Worm (Caenorhabditis elegans) whole organism, young adult: Measurements from ENCODE around the gene str-200.
A peak's percentile ranks its signal among the peaks of the same experiment; 100 is the strongest.

Source experiments
- B0336.3 ChIP-seq: fragments of 200-800 bp; sonication (Bioruptor generic); IDR thresholded peaks from 2 replicates; pipeline ENCODE4 v1.3.6; 2022; ENCODE audit warnings: missing genetic modification characterization, missing compliant biosample characterization
- C17E4.6 ChIP-seq: fragments of 200-800 bp; sonication (Bioruptor generic); IDR thresholded peaks from 2 replicates; pipeline ENCODE4 v1.3.6; 2022; ENCODE audit warnings: missing genetic modification reagents, missing genetic modification characterization, missing compliant biosample characterization
- F33H1.4 ChIP-seq: fragments of 200-800 bp; sonication (Bioruptor generic); IDR thresholded peaks from 2 replicates; pipeline ENCODE4 v1.3.6; 2022; ENCODE audit warnings: missing genetic modification reagents, missing genetic modification characterization, missing compliant biosample characterization
- F39B2.1 ChIP-seq: fragments of 200-800 bp; sonication (Bioruptor generic); IDR thresholded peaks from 2 replicates; pipeline ENCODE4 v1.3.6; 2022; ENCODE audit warnings: missing genetic modification reagents, missing genetic modification characterization, missing compliant biosample characterization
- F49E8.2 ChIP-seq: sonication (generic microtip); optimal IDR thresholded peaks from 3 replicates; lab custom pipeline; 2017; ENCODE audit warnings: missing genetic modification characterization, mild to moderate bottlenecking, missing compliant biosample characterization, antibody characterized with exemption, moderate library complexity; ENCODE audit not compliant: insufficient read depth
- F55B11.4 ChIP-seq: sonication (generic microtip); optimal IDR thresholded peaks from 2 replicates; lab custom pipeline; 2016; ENCODE audit warnings: missing compliant biosample characterization, missing genetic modification characterization, borderline replicate concordance; ENCODE audit not compliant: insufficient read depth
- T07F8.4 ChIP-seq: sonication (generic microtip); optimal IDR thresholded peaks from 2 replicates; lab custom pipeline; 2016; ENCODE audit warnings: mild to moderate bottlenecking, missing genetic modification characterization, moderate library complexity, missing compliant biosample characterization
- Y53F4B.3 ChIP-seq: fragments of 200-800 bp; sonication (Bioruptor generic); IDR thresholded peaks from 2 replicates; pipeline ENCODE4 v1.3.6; 2022; ENCODE audit warnings: missing genetic modification reagents, missing genetic modification characterization, missing compliant biosample characterization
- Y53G8AR.9 ChIP-seq: fragments of 200-800 bp; sonication (Bioruptor generic); conservative IDR thresholded peaks from 2 replicates; pipeline ENCODE4 v1.3.6; 2022; ENCODE audit warnings: missing genetic modification reagents, missing genetic modification characterization, missing compliant biosample characterization
- Y95B8A.8 ChIP-seq: fragments of 200-800 bp; sonication (Bioruptor generic); IDR thresholded peaks from 2 replicates; pipeline ENCODE4 v1.3.6; 2022; ENCODE audit warnings: missing genetic modification reagents, missing genetic modification characterization, missing compliant biosample characterization
- ZK185.1 ChIP-seq: sonication (generic microtip); optimal IDR thresholded peaks from 2 replicates; lab custom pipeline; 2016; ENCODE audit warnings: mild to moderate bottlenecking, missing genetic modification characterization, missing compliant biosample characterization; ENCODE audit not compliant: poor library complexity, severe bottlenecking
- ama-1 ChIP-seq, 3 experiments: fragments of 150-350 bp in 1 of 3; sonication (generic microtip) in 2 of 3; optimal IDR thresholded peaks; 2 replicates each; lab custom pipeline; 2014 to 2018; ENCODE audit warnings: missing biosample characterization in 2 of 3, missing genetic modification characterization in 2 of 3, missing genetic modification reagents in 2 of 3
- athp-1 ChIP-seq: sonication (generic microtip); optimal IDR thresholded peaks from 2 replicates; lab custom pipeline; 2017; ENCODE audit warnings: mild to moderate bottlenecking, missing genetic modification characterization, missing compliant biosample characterization
- attf-5 ChIP-seq: fragments of 200-800 bp; sonication (Bioruptor generic); optimal IDR thresholded peaks from 2 replicates; lab custom pipeline; 2018; ENCODE audit warnings: mild to moderate bottlenecking, missing genetic modification characterization, missing compliant biosample characterization
- attf-6 ChIP-seq: fragments of 200-800 bp; sonication (Bioruptor generic); IDR thresholded peaks from 2 replicates; pipeline ENCODE4 v1.3.6; 2022; ENCODE audit warnings: missing genetic modification reagents, missing genetic modification characterization, missing compliant biosample characterization
- ccch-3 ChIP-seq: fragments of 200-800 bp; sonication (Bioruptor generic); optimal IDR thresholded peaks from 2 replicates; lab custom pipeline; 2018; ENCODE audit warnings: mild to moderate bottlenecking, missing genetic modification characterization, missing compliant biosample characterization
- cebp-2 ChIP-seq: fragments of 200-800 bp; sonication (Bioruptor generic); IDR thresholded peaks from 2 replicates; pipeline ENCODE4 v1.3.6; 2022; ENCODE audit warnings: missing genetic modification characterization, missing compliant biosample characterization
- ceh-40 ChIP-seq: fragments of 200-800 bp; sonication (Bioruptor generic); IDR thresholded peaks from 2 replicates; pipeline ENCODE4 v1.3.6; 2022; ENCODE audit warnings: missing genetic modification characterization, missing compliant biosample characterization
- ceh-58 ChIP-seq: fragments of 200-800 bp; sonication (Bioruptor generic); IDR thresholded peaks from 2 replicates; pipeline ENCODE4 v1.3.6; 2022; ENCODE audit warnings: missing genetic modification characterization, missing compliant biosample characterization
- dox-1 ChIP-seq: fragments of 200-800 bp; sonication (Bioruptor generic); IDR thresholded peaks from 2 replicates; pipeline ENCODE4 v1.3.6; 2022; ENCODE audit warnings: missing genetic modification reagents, missing genetic modification characterization, missing compliant biosample characterization
- egl-44 ChIP-seq: fragments of 200-800 bp; sonication (Bioruptor generic); IDR thresholded peaks from 2 replicates; pipeline ENCODE4 v1.3.6; 2022; ENCODE audit warnings: missing genetic modification reagents, missing genetic modification characterization, missing compliant biosample characterization
- egrh-3 ChIP-seq: fragments of 200-800 bp; sonication (Bioruptor generic); IDR thresholded peaks from 2 replicates; pipeline ENCODE4 v1.3.6; 2022; ENCODE audit warnings: missing genetic modification reagents, missing genetic modification characterization, missing compliant biosample characterization
- fkh-3 ChIP-seq: sonication (generic microtip); optimal IDR thresholded peaks from 2 replicates; lab custom pipeline; 2016; ENCODE audit warnings: mild to moderate bottlenecking, missing genetic modification characterization, missing compliant biosample characterization
- gei-17 ChIP-seq: fragments of 200-800 bp; sonication (Bioruptor generic); optimal IDR thresholded peaks from 2 replicates; lab custom pipeline; 2018; ENCODE audit warnings: mild to moderate bottlenecking, missing genetic modification characterization, missing compliant biosample characterization
- lir-1 ChIP-seq: fragments of 200-800 bp; sonication (Bioruptor generic); conservative IDR thresholded peaks from 2 replicates; pipeline ENCODE4 v1.3.6; 2022; ENCODE audit warnings: missing genetic modification reagents, missing genetic modification characterization, missing compliant biosample characterization
- lsl-1 ChIP-seq: fragments of 200-800 bp; sonication (Bioruptor generic); optimal IDR thresholded peaks from 2 replicates; lab custom pipeline; 2018; ENCODE audit warnings: mild to moderate bottlenecking, missing genetic modification characterization, moderate library complexity, missing compliant biosample characterization
- madf-8 ChIP-seq: fragments of 200-800 bp; sonication (Bioruptor generic); conservative IDR thresholded peaks from 2 replicates; pipeline ENCODE4 v1.3.6; 2022; ENCODE audit warnings: missing genetic modification reagents, missing genetic modification characterization, missing compliant biosample characterization
- nfya-1 ChIP-seq: sonication (generic microtip); optimal IDR thresholded peaks from 2 replicates; lab custom pipeline; 2017; ENCODE audit warnings: antibody characterized with exemption, missing compliant biosample characterization, missing genetic modification characterization, borderline replicate concordance; ENCODE audit not compliant: insufficient read depth
- nfya-2 ChIP-seq: fragments of 200-800 bp; sonication (Bioruptor generic); IDR thresholded peaks from 2 replicates; pipeline ENCODE4 v1.3.6; 2022; ENCODE audit warnings: missing genetic modification reagents, missing genetic modification characterization, missing compliant biosample characterization
- nhr-120 ChIP-seq: fragments of 200-800 bp; sonication (Bioruptor generic); IDR thresholded peaks from 2 replicates; pipeline ENCODE4 v1.3.6; 2022; ENCODE audit warnings: missing genetic modification characterization, missing compliant biosample characterization
- nhr-80 ChIP-seq: sonication (generic microtip); optimal IDR thresholded peaks from 2 replicates; lab custom pipeline; 2016; ENCODE audit warnings: missing genetic modification characterization, missing compliant biosample characterization
- rcor-1 ChIP-seq: fragments of 200-800 bp; sonication (Bioruptor generic); IDR thresholded peaks from 2 replicates; pipeline ENCODE4 v1.3.6; 2022; ENCODE audit warnings: missing genetic modification reagents, missing genetic modification characterization, missing compliant biosample characterization
- repo-1 ChIP-seq: sonication (generic microtip); optimal IDR thresholded peaks from 2 replicates; lab custom pipeline; 2017; ENCODE audit warnings: mild to moderate bottlenecking, missing genetic modification characterization, missing compliant biosample characterization
- rpc-1 ChIP-seq, 2 experiments: fragments of 150-350 bp in 1 of 2; sonication (generic microtip) in 1 of 2; optimal IDR thresholded peaks; 2 replicates each; lab custom pipeline; 2014 to 2018; ENCODE audit warnings: missing biosample characterization in 1 of 2, missing genetic modification characterization in 1 of 2, missing genetic modification reagents in 1 of 2, missing genotype in 1 of 2
- sdz-38 ChIP-seq: sonication (generic microtip); optimal IDR thresholded peaks from 2 replicates; lab custom pipeline; 2016; ENCODE audit warnings: missing genotype, missing genetic modification characterization, missing compliant biosample characterization
- snpc-1.3 ChIP-seq: sonication (generic microtip); optimal IDR thresholded peaks from 2 replicates; lab custom pipeline; 2017; ENCODE audit warnings: missing genetic modification characterization, mild to moderate bottlenecking, missing compliant biosample characterization, antibody characterized with exemption, moderate library complexity, missing genotype, missing genetic modification reagents; ENCODE audit not compliant: insufficient read depth
- somi-1 ChIP-seq: fragments of 200-800 bp; sonication (Bioruptor generic); optimal IDR thresholded peaks from 2 replicates; lab custom pipeline; 2018; ENCODE audit warnings: mild to moderate bottlenecking, missing genetic modification characterization, missing compliant biosample characterization
- tbx-9 ChIP-seq: sonication (generic microtip); optimal IDR thresholded peaks from 2 replicates; lab custom pipeline; 2016; ENCODE audit warnings: borderline replicate concordance, missing genetic modification characterization, inconsistent platforms, missing compliant biosample characterization
- tlf-1 ChIP-seq: fragments of 200-800 bp; sonication (Bioruptor generic); optimal IDR thresholded peaks from 2 replicates; lab custom pipeline; 2018; ENCODE audit warnings: mild to moderate bottlenecking, missing genetic modification characterization, missing compliant biosample characterization
- unc-130 ChIP-seq: sonication (generic microtip); optimal IDR thresholded peaks from 2 replicates; lab custom pipeline; 2016; ENCODE audit warnings: missing genetic modification reagents, missing genetic modification characterization, missing compliant biosample characterization
- unc-62 ChIP-seq: fragments of 150-350 bp; optimal IDR thresholded peaks from 2 replicates; lab custom pipeline; 2014; ENCODE audit warnings: missing biosample characterization, missing genetic modification reagents, missing genetic modification characterization
- zfh-2 ChIP-seq: fragments of 200-800 bp; sonication (Bioruptor generic); conservative IDR thresholded peaks from 2 replicates; pipeline ENCODE4 v1.3.6; 2022; ENCODE audit warnings: missing genetic modification reagents, missing genetic modification characterization, missing compliant biosample characterization
- ztf-18 ChIP-seq: sonication (generic microtip); optimal IDR thresholded peaks from 2 replicates; lab custom pipeline; 2016; ENCODE audit warnings: missing genotype, mild to moderate bottlenecking, missing genetic modification characterization, missing compliant biosample characterization

Gene str-200

DNA sequence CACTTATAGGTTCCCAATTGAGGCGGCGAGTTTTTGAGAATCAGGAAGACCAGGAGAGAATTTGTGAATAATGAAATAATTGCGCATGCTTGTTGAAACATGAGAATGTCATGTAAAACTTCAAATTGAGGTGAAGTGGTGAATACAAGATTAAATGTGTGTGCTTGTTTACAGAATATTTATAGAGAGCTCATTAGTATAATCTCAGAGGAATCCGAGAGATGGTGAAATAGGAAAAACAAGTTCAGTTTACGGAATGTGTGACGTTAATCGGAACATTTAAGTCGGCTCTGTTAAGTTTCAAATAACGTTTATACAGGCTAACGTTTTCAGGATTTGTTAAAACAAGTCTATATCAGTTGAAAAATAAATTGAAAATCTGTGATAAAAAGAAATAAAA, at the start of gene str-200:
str-200 (minus strand) TSS at position 101 of the 400 bp plus-strand sequence.
- no peak for TF ChIP-seq somi-1 (GFP tag; lab: Kevin White, UChicago)
- TF ChIP-seq dox-1 (GFP tag; lab: Robert Waterston, UW), result no peak
- TF ChIP-seq F33H1.4 (GFP tag; lab: Robert Waterston, UW), result no peak
- no peak for TF ChIP-seq zfh-2 (GFP tag; lab: Robert Waterston, UW)
- no peak for TF ChIP-seq rpc-1 (optimal IDR thresholded peaks at IDR 0.05; lab: Kevin White, UChicago)
- no peak for TF ChIP-seq rpc-1 (tag; optimal IDR thresholded peaks at IDR 0.05; lab: Kevin White, UChicago)
- TF ChIP-seq C17E4.6, result no peak
- TF ChIP-seq rcor-1 (GFP tag; lab: Robert Waterston, UW), result no peak
- TF ChIP-seq ztf-18 (tag; lab: Kevin White, UChicago), result no peak
- no peak for TF ChIP-seq egl-44 (GFP tag; lab: Robert Waterston, UW)
- TF ChIP-seq fkh-3 (tag; lab: Kevin White, UChicago), result no peak
- no peak for TF ChIP-seq F39B2.1 (GFP tag; lab: Robert Waterston, UW)
- TF ChIP-seq madf-8 (GFP tag; lab: Robert Waterston, UW), result no peak
- no peak for TF ChIP-seq lir-1 (GFP tag; lab: Robert Waterston, UW)
- TF ChIP-seq repo-1 (tag; lab: Kevin White, UChicago), result no peak
- TF ChIP-seq unc-62 (GFP tag; lab: Kevin White, UChicago), result no peak
- no peak for TF ChIP-seq ZK185.1 (tag; lab: Kevin White, UChicago)

DNA sequence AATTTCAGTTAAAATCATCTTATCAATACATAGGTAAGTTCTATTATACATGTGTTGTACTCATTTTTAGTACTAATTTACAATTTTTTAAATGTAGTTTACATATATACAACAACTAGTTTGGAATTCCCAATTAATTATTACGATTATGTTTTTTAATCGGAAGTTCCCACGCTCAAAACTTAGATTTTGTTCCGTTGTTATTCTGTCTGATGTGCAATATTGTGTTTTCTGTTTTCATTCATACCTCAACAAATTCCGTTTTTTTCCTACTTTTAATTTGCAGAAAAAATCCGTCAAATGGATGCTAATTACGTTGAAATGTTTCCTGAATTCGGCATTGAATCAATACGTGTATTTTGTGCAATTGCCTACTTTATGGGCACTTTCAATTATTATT, 48.3 kb upstream of the str-200 start, which contains the start of gene srw-31:
srw-31 (plus strand) TSS at position 301 of the 400 bp plus-strand sequence.
- no peak for TF ChIP-seq B0336.3 (GFP tag; lab: Robert Waterston, UW)
- TF ChIP-seq egrh-3 (GFP tag; lab: Robert Waterston, UW), result no peak
- no peak for TF ChIP-seq attf-5 (GFP tag; lab: Kevin White, UChicago)
- TF ChIP-seq nfya-2 (GFP tag; lab: Robert Waterston, UW), result no peak
- no peak for TF ChIP-seq F49E8.2
- TF ChIP-seq Y53F4B.3 (GFP tag; lab: Robert Waterston, UW), result no peak
- no peak for TF ChIP-seq ceh-40 (GFP tag; lab: Robert Waterston, UW)
- TF ChIP-seq snpc-1.3 (tag; lab: Kevin White, UChicago), result no peak
- no peak for TF ChIP-seq tlf-1 (GFP tag; lab: Kevin White, UChicago)

DNA sequence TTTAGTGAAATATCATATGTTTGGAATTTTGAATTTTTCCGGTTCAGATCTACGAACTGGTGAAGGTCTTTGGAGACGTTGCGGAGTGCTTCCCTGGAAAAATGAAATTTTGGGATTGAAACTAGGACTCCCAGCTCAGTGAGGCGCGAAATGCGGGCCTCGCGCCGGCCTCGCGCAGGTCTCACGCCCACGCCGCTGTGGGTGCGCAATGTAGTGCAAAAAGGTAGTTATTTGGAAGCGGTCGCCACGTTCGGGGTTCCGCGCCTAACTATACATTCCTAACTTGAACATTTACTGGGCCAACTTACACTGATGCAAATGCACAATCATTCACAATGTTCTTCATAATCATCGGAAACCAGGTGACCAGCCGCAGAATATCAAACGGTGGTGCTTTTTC, 42.1 kb upstream of the str-200 start:
- 0 out of 2 replicates have a peak, but pooled peaks have one; percentile 17 for TF ChIP-seq ceh-58
- TF ChIP-seq C17E4.6, result no peak
- no peak for TF ChIP-seq gei-17 (GFP tag; lab: Kevin White, UChicago)
- TF ChIP-seq F49E8.2, result no peak
- TF ChIP-seq nhr-120 (GFP tag; lab: Robert Waterston, UW), result 0 out of 2 replicates have a peak, but pooled peaks have one; percentile 52
- no peak for TF ChIP-seq sdz-38 (tag; lab: Kevin White, UChicago)
- peak; percentile 74 for TF ChIP-seq zfh-2 (GFP tag; lab: Robert Waterston, UW)
- TF ChIP-seq Y53G8AR.9 (GFP tag; lab: Robert Waterston, UW), result no peak
- TF ChIP-seq, all 124 proteins: peak for 3

DNA sequence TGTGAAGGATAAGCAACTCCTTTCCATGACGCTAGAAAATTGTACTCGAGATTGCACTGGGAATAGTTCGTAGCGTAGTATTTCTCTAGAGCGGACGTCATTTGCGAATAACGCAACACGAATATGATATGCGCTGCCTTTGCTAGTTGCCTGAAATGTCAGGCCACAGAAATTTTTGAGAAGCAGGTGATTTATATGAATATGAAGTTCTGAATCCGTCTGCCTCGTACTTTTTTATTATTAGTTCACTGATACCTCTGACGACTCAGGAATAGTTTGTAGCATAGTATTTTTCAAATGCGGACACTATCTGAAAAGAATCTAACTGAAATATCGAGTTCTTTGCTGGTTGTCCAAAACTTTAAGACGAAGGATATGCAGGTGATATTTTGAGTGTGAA, 38.1 kb upstream of the str-200 start, which contains the start of gene srh-118:
srh-118 (minus strand) TSS at position 101 of the 400 bp plus-strand sequence.
- TF ChIP-seq Y95B8A.8 (GFP tag; lab: Robert Waterston, UW) (no peak), somi-1 (GFP tag; lab: Kevin White, UChicago) (no peak), unc-130 (GFP tag; lab: Kevin White, UChicago) (no peak), F55B11.4 (tag; lab: Kevin White, UChicago) (no peak), athp-1 (tag; lab: Kevin White, UChicago) (no peak), ccch-3 (GFP tag; lab: Kevin White, UChicago) (no peak), lsl-1 (no peak), attf-5 (GFP tag; lab: Kevin White, UChicago) (no peak), tbx-9 (no peak), B0336.3 (GFP tag; lab: Robert Waterston, UW) (no peak), ama-1 (optimal IDR thresholded peaks at IDR 0.05; lab: Kevin White, UChicago) (no peak), ama-1 (GFP tag; optimal IDR thresholded peaks at IDR 0.05; lab: Kevin White, UChicago) (no peak), nfya-1 (tag; lab: Kevin White, UChicago) (no peak), cebp-2 (GFP tag; lab: Robert Waterston, UW) (no peak), T07F8.4 (tag; lab: Kevin White, UChicago) (no peak), nhr-120 (GFP tag; lab: Robert Waterston, UW) (no peak), nhr-80 (no peak), attf-6 (GFP tag; lab: Robert Waterston, UW) (no peak)
